Fruit fly (Drosophila melanogaster) whole organism, embryonic: ENCODE measurements around the gene CG3704.
A peak's percentile ranks its signal among the peaks of the same experiment; 100 is the strongest.

ENCODE experiments used
- Atf3 ChIP-seq: fragments of 200-800 bp; sonication (Bioruptor generic); optimal IDR thresholded peaks from 3 replicates; lab custom pipeline; 2016; ENCODE audit warnings: missing biosample characterization, missing genetic modification characterization
- BtbVII ChIP-seq: fragments of 200-800 bp; sonication (Bioruptor generic); optimal IDR thresholded peaks from 3 replicates; lab custom pipeline; 2017; ENCODE audit warnings: missing biosample characterization, mild to moderate bottlenecking, missing genetic modification characterization
- CG10366 ChIP-seq: fragments of 200-800 bp; sonication (Bioruptor generic); IDR thresholded peaks from 2 replicates; pipeline ENCODE4 v1.3.6; 2022; ENCODE audit warnings: missing biosample characterization, missing genetic modification characterization
- CG10431 ChIP-seq: fragments of 200-800 bp; sonication (Bioruptor generic); optimal IDR thresholded peaks from 3 replicates; lab custom pipeline; 2018; ENCODE audit warnings: missing biosample characterization, mild to moderate bottlenecking, missing genetic modification characterization
- CG10959 ChIP-seq: fragments of 200-800 bp; sonication (Bioruptor generic); IDR thresholded peaks from 2 replicates; pipeline ENCODE4 v1.3.6; 2022; ENCODE audit warnings: missing biosample characterization, missing genetic modification characterization
- CG12219 ChIP-seq: fragments of 200-800 bp; sonication (Bioruptor generic); optimal IDR thresholded peaks from 3 replicates; lab custom pipeline; 2018; ENCODE audit warnings: missing biosample characterization, mild to moderate bottlenecking, missing genetic modification characterization
- CG12391 ChIP-seq: fragments of 200-800 bp; sonication (Bioruptor generic); optimal IDR thresholded peaks from 3 replicates; lab custom pipeline; 2018; ENCODE audit warnings: missing biosample characterization, mild to moderate bottlenecking, missing genetic modification characterization, moderate library complexity
- CG18599 ChIP-seq: fragments of 200-800 bp; sonication (Bioruptor generic); optimal IDR thresholded peaks from 3 replicates; lab custom pipeline; 2017; ENCODE audit warnings: missing biosample characterization, missing genetic modification characterization, mild to moderate bottlenecking, moderate library complexity, missing genetic modification reagents
- CG3163 ChIP-seq: fragments of 200-800 bp; sonication (Bioruptor generic); optimal IDR thresholded peaks from 3 replicates; lab custom pipeline; 2016; ENCODE audit warnings: missing biosample characterization, missing genetic modification characterization
- CG4328 ChIP-seq: fragments of 200-800 bp; sonication (Bioruptor generic); optimal IDR thresholded peaks from 3 replicates; lab custom pipeline; 2017; ENCODE audit warnings: missing biosample characterization, missing genetic modification reagents, missing genetic modification characterization
- CG4360 ChIP-seq: fragments of 200-800 bp; sonication (Bioruptor generic); IDR thresholded peaks from 2 replicates; pipeline ENCODE4 v1.3.6; 2022; ENCODE audit warnings: missing biosample characterization, missing genetic modification characterization
- CG9215 ChIP-seq: fragments of 200-800 bp; sonication (Bioruptor generic); IDR thresholded peaks from 2 replicates; pipeline ENCODE4 v1.3.6; 2022; ENCODE audit warnings: missing biosample characterization, missing genetic modification characterization
- CG9817 ChIP-seq: fragments of 200-800 bp; sonication (Bioruptor generic); optimal IDR thresholded peaks from 2 replicates; lab custom pipeline; 2018; ENCODE audit warnings: missing biosample characterization, mild to moderate bottlenecking, missing genetic modification characterization, moderate library complexity
- CG9932 ChIP-seq: fragments of 200-800 bp; sonication (Bioruptor generic); IDR thresholded peaks from 2 replicates; pipeline ENCODE4 v1.3.6; 2022; ENCODE audit warnings: missing biosample characterization, missing genetic modification characterization
- CoRest ChIP-seq: fragments of 200-800 bp; sonication (Bioruptor generic); optimal IDR thresholded peaks from 3 replicates; lab custom pipeline; 2018; ENCODE audit warnings: missing biosample characterization, mild to moderate bottlenecking, missing genetic modification characterization, moderate library complexity
- Dip3 ChIP-seq: fragments of 200-800 bp; sonication (Bioruptor generic); optimal IDR thresholded peaks from 3 replicates; lab custom pipeline; 2016; ENCODE audit warnings: missing biosample characterization, missing genetic modification characterization
- Drgx ChIP-seq: fragments of 200-800 bp; sonication (Bioruptor generic); IDR thresholded peaks from 2 replicates; pipeline ENCODE4 v1.3.6; 2022; ENCODE audit warnings: missing biosample characterization, missing genetic modification characterization
- ERR ChIP-seq: fragments of 200-800 bp; sonication (Bioruptor generic); optimal IDR thresholded peaks from 2 replicates; lab custom pipeline; 2016; ENCODE audit warnings: missing biosample characterization, missing genetic modification characterization
- HLH54F ChIP-seq: fragments of 200-800 bp; sonication (Bioruptor generic); optimal IDR thresholded peaks from 3 replicates; lab custom pipeline; 2016; ENCODE audit warnings: missing biosample characterization, missing genetic modification characterization
- HLHmδ ChIP-seq: fragments of 200-800 bp; sonication (Bioruptor generic); optimal IDR thresholded peaks from 2 replicates; lab custom pipeline; 2018; ENCODE audit warnings: missing biosample characterization, mild to moderate bottlenecking, missing genetic modification characterization, moderate library complexity
- Hmr ChIP-seq: fragments of 200-800 bp; sonication (Bioruptor generic); optimal IDR thresholded peaks from 3 replicates; lab custom pipeline; 2017; ENCODE audit warnings: mild to moderate bottlenecking, missing biosample characterization, missing genetic modification reagents, missing genetic modification characterization
- Hmx ChIP-seq: fragments of 200-800 bp; sonication (Bioruptor generic); optimal IDR thresholded peaks from 2 replicates; lab custom pipeline; 2016; ENCODE audit warnings: missing biosample characterization, missing genetic modification characterization
- Jarid2 ChIP-seq: fragments of 200-800 bp; sonication (Bioruptor generic); optimal IDR thresholded peaks from 3 replicates; lab custom pipeline; 2017; ENCODE audit warnings: mild to moderate bottlenecking, missing biosample characterization, missing genetic modification reagents, missing genetic modification characterization
- Lhr ChIP-seq: fragments of 200-800 bp; sonication (Bioruptor generic); optimal IDR thresholded peaks from 3 replicates; lab custom pipeline; 2017; ENCODE audit warnings: mild to moderate bottlenecking, missing biosample characterization, missing genetic modification reagents, missing genetic modification characterization
- Mad ChIP-seq: fragments of 200-800 bp; sonication (Bioruptor generic); optimal IDR thresholded peaks from 2 replicates; lab custom pipeline; 2016; ENCODE audit warnings: missing biosample characterization, missing genetic modification characterization
- Mes4 ChIP-seq: fragments of 200-800 bp; sonication (Bioruptor generic); optimal IDR thresholded peaks from 2 replicates; lab custom pipeline; 2016; ENCODE audit warnings: missing biosample characterization, missing genetic modification characterization
- PHDP ChIP-seq: fragments of 200-800 bp; sonication (Bioruptor generic); optimal IDR thresholded peaks from 3 replicates; lab custom pipeline; 2018; ENCODE audit warnings: missing biosample characterization, mild to moderate bottlenecking, missing genetic modification characterization, moderate library complexity
- Pdp1 ChIP-seq, 2 experiments: fragments of 200-800 bp; sonication (Bioruptor generic); optimal IDR thresholded peaks; 3 replicates each; lab custom pipeline; 2016; ENCODE audit warnings: missing biosample characterization in 2 of 2, missing genetic modification characterization in 2 of 2, mild to moderate bottlenecking in 1 of 2, moderate library complexity in 1 of 2
- Ptx1 ChIP-seq: fragments of 200-800 bp; sonication (Bioruptor generic); IDR thresholded peaks from 2 replicates; pipeline ENCODE4 v1.3.6; 2022; ENCODE audit warnings: missing biosample characterization, missing genetic modification characterization
- Rfx ChIP-seq: fragments of 200-800 bp; sonication (Bioruptor generic); IDR thresholded peaks from 2 replicates; pipeline ENCODE4 v1.3.6; 2022; ENCODE audit warnings: missing biosample characterization, missing genetic modification characterization
- Xrp1 ChIP-seq: fragments of 200-800 bp; sonication (Bioruptor generic); IDR thresholded peaks from 2 replicates; pipeline ENCODE4 v1.3.6; 2022; ENCODE audit warnings: missing biosample characterization, missing genetic modification characterization
- YL-1 ChIP-seq: fragments of 200-800 bp; sonication (Bioruptor generic); optimal IDR thresholded peaks from 3 replicates; lab custom pipeline; 2017; ENCODE audit warnings: missing biosample characterization, mild to moderate bottlenecking, missing genetic modification characterization
- ac ChIP-seq: fragments of 200-800 bp; sonication (Bioruptor generic); optimal IDR thresholded peaks from 3 replicates; lab custom pipeline; 2017; ENCODE audit warnings: missing biosample characterization, mild to moderate bottlenecking, missing genetic modification characterization
- bsh ChIP-seq, 2 experiments: fragments of 200-800 bp; sonication (Bioruptor generic); optimal IDR thresholded peaks; 2 replicates each; lab custom pipeline; 2017 to 2018; ENCODE audit warnings: mild to moderate bottlenecking in 2 of 2, missing biosample characterization in 2 of 2, missing genetic modification characterization in 2 of 2, moderate library complexity in 1 of 2
- crol ChIP-seq: fragments of 200-800 bp; sonication (Bioruptor generic); IDR thresholded peaks from 2 replicates; pipeline ENCODE4 v1.3.6; 2022; ENCODE audit warnings: missing biosample characterization, missing genetic modification characterization
- danr ChIP-seq: fragments of 200-800 bp; sonication (Bioruptor generic); IDR thresholded peaks from 2 replicates; pipeline ENCODE4 v1.3.6; 2022; ENCODE audit warnings: missing biosample characterization, missing genetic modification characterization
- dysf ChIP-seq: fragments of 200-800 bp; sonication (Bioruptor generic); IDR thresholded peaks from 3 replicates; pipeline ENCODE4 v1.3.6; 2022; ENCODE audit warnings: missing biosample characterization, missing genetic modification characterization
- en ChIP-seq: fragments of 200-800 bp; sonication (Bioruptor generic); optimal IDR thresholded peaks from 2 replicates; lab custom pipeline; 2016; ENCODE audit warnings: missing biosample characterization, missing genetic modification characterization
- eve ChIP-seq, 2 experiments: fragments of >200 bp; optimal IDR thresholded peaks; 2 replicates each; lab custom pipeline; 2017; ENCODE audit warnings: missing biosample characterization in 2 of 2, missing genetic modification characterization in 2 of 2
- fd3F ChIP-seq: fragments of 200-800 bp; sonication (Bioruptor generic); optimal IDR thresholded peaks from 2 replicates; lab custom pipeline; 2018; ENCODE audit warnings: missing biosample characterization, mild to moderate bottlenecking, missing genetic modification characterization, moderate library complexity
- gcm ChIP-seq: fragments of 200-800 bp; sonication (Bioruptor generic); optimal IDR thresholded peaks from 2 replicates; lab custom pipeline; 2019; ENCODE audit warnings: missing biosample characterization, mild to moderate bottlenecking, missing genetic modification characterization, moderate library complexity
- grn ChIP-seq: fragments of 200-800 bp; sonication (Bioruptor generic); optimal IDR thresholded peaks from 3 replicates; lab custom pipeline; 2017; ENCODE audit warnings: missing biosample characterization, missing genetic modification characterization
- hbn ChIP-seq: fragments of 200-800 bp; sonication (Bioruptor generic); IDR thresholded peaks from 2 replicates; pipeline ENCODE4 v1.3.6; 2022; ENCODE audit warnings: missing biosample characterization, missing genetic modification characterization; ENCODE audit not compliant: partially characterized antibody
- lilli ChIP-seq: fragments of 200-800 bp; sonication (Bioruptor generic); optimal IDR thresholded peaks from 3 replicates; lab custom pipeline; 2016; ENCODE audit warnings: missing biosample characterization, missing genetic modification characterization
- pzg ChIP-seq: fragments of 200-800 bp; sonication (Bioruptor generic); optimal IDR thresholded peaks from 3 replicates; lab custom pipeline; 2018; ENCODE audit warnings: missing biosample characterization, mild to moderate bottlenecking, missing genetic modification characterization, moderate library complexity
- row ChIP-seq: fragments of 200-800 bp; sonication (Bioruptor generic); IDR thresholded peaks from 3 replicates; pipeline ENCODE4 v1.3.6; 2022; ENCODE audit warnings: missing biosample characterization, missing genetic modification characterization
- sens ChIP-seq: fragments of 200-800 bp; sonication (Bioruptor generic); peaks from one replicate; lab custom pipeline; 2016; ENCODE audit warnings: missing biosample characterization, missing genetic modification characterization
- tgo ChIP-seq: fragments of 200-800 bp; sonication (Bioruptor generic); IDR thresholded peaks from 3 replicates; pipeline ENCODE4 v1.3.6; 2022; ENCODE audit warnings: missing biosample characterization, missing genetic modification characterization
- ttk ChIP-seq: fragments of 200-800 bp; sonication (Bioruptor generic); IDR thresholded peaks from 2 replicates; pipeline ENCODE4 v2.1.2; 2022; ENCODE audit warnings: missing biosample characterization, missing genetic modification characterization
- vfl ChIP-seq: fragments of 200-800 bp; sonication (Bioruptor generic); optimal IDR thresholded peaks from 2 replicates; lab custom pipeline; 2016; ENCODE audit warnings: missing biosample characterization, missing genetic modification characterization

CG3704 gene

dm6 chrX:921359-921758 is 19.2 kb downstream of the CG3704 start (continued):
- no peak for TF ChIP-seq crol (GFP tag; lab: Robert Waterston, UW)
- TF ChIP-seq ERR (GFP tag; lab: Kevin White, UChicago), result no peak
- TF ChIP-seq CG10366 (GFP tag; lab: Robert Waterston, UW), result 0 out of 2 replicates have a peak, but pooled peaks have one; percentile 12
- TF ChIP-seq Drgx (GFP tag; lab: Robert Waterston, UW), result no peak
- 0 out of 2 replicates have a peak, but pooled peaks have one; percentile 17 for TF ChIP-seq Rfx (GFP tag; lab: Robert Waterston, UW)
- no peak for TF ChIP-seq CG10431 (GFP tag; lab: Kevin White, UChicago)
- TF ChIP-seq dysf, result 0 out of 3 replicates have a peak, but pooled peaks have one; percentile 26
- peak; percentile 53 for TF ChIP-seq CG18599 (GFP tag; lab: Kevin White, UChicago)
- TF ChIP-seq hbn (GFP tag; lab: Robert Waterston, UW), result no peak
- no peak for TF ChIP-seq HLH54F (GFP tag; lab: Kevin White, UChicago)
- no peak for TF ChIP-seq pzg
- TF ChIP-seq lilli, result peak; percentile 16
- peak; percentile 60; the same call in 2 of the 3 replicates for TF ChIP-seq row (GFP tag; lab: Robert Waterston, UW)
- TF ChIP-seq Hmr, result peak; percentile 5
- no peak for TF ChIP-seq ac (GFP tag; lab: Kevin White, UChicago)
- no peak for TF ChIP-seq CG9817 (tag; lab: Kevin White, UChicago)
- TF ChIP-seq Hmx, result no peak
- TF ChIP-seq eve (GFP tag; optimal IDR thresholded peaks at IDR 0.05; lab: Kevin White, UChicago), result no peak
- TF ChIP-seq vfl (GFP tag; lab: Kevin White, UChicago), result no peak
- TF ChIP-seq CG4360 (GFP tag; lab: Robert Waterston, UW), result no peak
- TF ChIP-seq tgo (GFP tag; lab: Robert Waterston, UW), result no peak
- TF ChIP-seq YL-1 (GFP tag; lab: Kevin White, UChicago), result no peak
- TF ChIP-seq Mes4 (GFP tag; lab: Kevin White, UChicago), result no peak
- TF ChIP-seq bsh (GFP tag; optimal IDR thresholded peaks at IDR 0.05; lab: Kevin White, UChicago), result peak in 1 of 2 experiments; percentile 25
- no peak for TF ChIP-seq CG10959 (GFP tag; lab: Robert Waterston, UW)
- TF ChIP-seq danr (GFP tag; lab: Robert Waterston, UW), result no peak
- peak; percentile 40; the same call in 1 of the 2 replicates for TF ChIP-seq Ptx1 (GFP tag; lab: Robert Waterston, UW)
- no peak for TF ChIP-seq grn
- TF ChIP-seq Pdp1 (GFP tag; optimal IDR thresholded peaks at IDR 0.05; lab: Kevin White, UChicago), result no peak
- no peak for TF ChIP-seq CoRest (tag; lab: Kevin White, UChicago)
- no peak for TF ChIP-seq en
- no peak for TF ChIP-seq CG12219 (GFP tag; lab: Kevin White, UChicago)
- TF ChIP-seq Lhr, result no peak
- TF ChIP-seq Dip3, result no peak
- no peak for TF ChIP-seq HLHmδ (GFP tag; lab: Kevin White, UChicago)
- TF ChIP-seq CG4328 (GFP tag; lab: Kevin White, UChicago), result no peak
- no peak for TF ChIP-seq BtbVII (GFP tag; lab: Kevin White, UChicago)
- no peak for TF ChIP-seq Mad (GFP tag; lab: Kevin White, UChicago)
- TF ChIP-seq CG12391 (tag; lab: Kevin White, UChicago), result peak; percentile 3
- no peak for TF ChIP-seq gcm (GFP tag; lab: Kevin White, UChicago)
- TF ChIP-seq CG3163 (GFP tag; lab: Kevin White, UChicago), result no peak
- no peak for TF ChIP-seq Jarid2 (GFP tag; lab: Kevin White, UChicago)
- TF ChIP-seq sens, result peak; percentile 79
- TF ChIP-seq ttk, result no peak
- no peak for TF ChIP-seq CG9215
- TF ChIP-seq CG9932, result 0 out of 2 replicates have a peak, but pooled peaks have one; percentile 20
- peak; percentile 31; the same call in 1 of the 2 replicates for TF ChIP-seq Xrp1 (GFP tag; lab: Robert Waterston, UW)
- TF ChIP-seq PHDP (tag; lab: Kevin White, UChicago), result no peak
- no peak for TF ChIP-seq fd3F (GFP tag; lab: Kevin White, UChicago)
- TF ChIP-seq Atf3, result no peak
- TF ChIP-seq, all 482 proteins: peak for 29
